Fruit fly (Drosophila melanogaster) whole organism, embryonic: ENCODE results near the gene scpr-C.

Experiments used
- C15 ChIP-seq: fragments of 200-800 bp; sonication (Bioruptor generic); IDR thresholded peaks from 3 replicates; pipeline ENCODE4 v1.3.6; 2022; ENCODE audit warnings: missing biosample characterization, missing genetic modification characterization
- CG1024 ChIP-seq: fragments of 200-800 bp; sonication (Bioruptor generic); IDR thresholded peaks from 2 replicates; pipeline ENCODE4 v1.3.6; 2022; ENCODE audit warnings: missing biosample characterization, missing genetic modification characterization
- CG12659 ChIP-seq: fragments of 200-800 bp; sonication (Bioruptor generic); optimal IDR thresholded peaks from 3 replicates; lab custom pipeline; 2017; ENCODE audit warnings: mild to moderate bottlenecking, missing biosample characterization, missing genetic modification reagents, missing genetic modification characterization
- CG12744 ChIP-seq: fragments of 200-800 bp; sonication (Bioruptor generic); optimal IDR thresholded peaks from 2 replicates; lab custom pipeline; 2016; ENCODE audit warnings: missing biosample characterization, missing genetic modification characterization
- CG1529 ChIP-seq: fragments of 200-800 bp; sonication (Bioruptor generic); optimal IDR thresholded peaks from 3 replicates; lab custom pipeline; 2018; ENCODE audit warnings: missing biosample characterization, missing genetic modification characterization
- CG15479 ChIP-seq: fragments of 200-800 bp; sonication (Bioruptor generic); optimal IDR thresholded peaks from 3 replicates; lab custom pipeline; 2019; ENCODE audit warnings: missing biosample characterization, mild to moderate bottlenecking, missing genetic modification characterization, moderate library complexity
- CG15514 ChIP-seq: fragments of 200-800 bp; sonication (Bioruptor generic); optimal IDR thresholded peaks from 3 replicates; lab custom pipeline; 2017; ENCODE audit warnings: missing biosample characterization, missing genetic modification characterization, mild to moderate bottlenecking, moderate library complexity, missing genetic modification reagents
- CG16779 ChIP-seq: fragments of 200-800 bp; sonication (Bioruptor generic); IDR thresholded peaks from 2 replicates; pipeline ENCODE4 v1.3.6; 2022; ENCODE audit warnings: missing biosample characterization, missing genetic modification characterization
- CG17361 ChIP-seq: fragments of 200-800 bp; sonication (Bioruptor generic); IDR thresholded peaks from 3 replicates; pipeline ENCODE4 v1.3.6; 2022; ENCODE audit warnings: missing biosample characterization, missing genetic modification characterization
- CG17802 ChIP-seq: fragments of 200-800 bp; sonication (Bioruptor generic); optimal IDR thresholded peaks from 2 replicates; lab custom pipeline; 2018; ENCODE audit warnings: missing biosample characterization, mild to moderate bottlenecking, missing genetic modification characterization, moderate library complexity
- CG2712 ChIP-seq: fragments of 200-800 bp; optimal IDR thresholded peaks from 3 replicates; lab custom pipeline; 2019; ENCODE audit warnings: missing biosample characterization, mild to moderate bottlenecking, missing genetic modification characterization, moderate library complexity
- CG2875 ChIP-seq: fragments of 200-800 bp; sonication (Bioruptor generic); optimal IDR thresholded peaks from 2 replicates; lab custom pipeline; 2017; ENCODE audit warnings: missing biosample characterization, mild to moderate bottlenecking, missing genetic modification characterization, missing genetic modification reagents
- CG31365 ChIP-seq: fragments of 200-800 bp; sonication (Bioruptor generic); optimal IDR thresholded peaks from 2 replicates; lab custom pipeline; 2018; ENCODE audit warnings: missing biosample characterization, mild to moderate bottlenecking, missing genetic modification characterization
- CG33213 ChIP-seq: fragments of 200-800 bp; sonication (Bioruptor generic); optimal IDR thresholded peaks from 3 replicates; lab custom pipeline; 2016; ENCODE audit warnings: missing biosample characterization, missing genetic modification characterization
- CG4282 ChIP-seq: fragments of 200-800 bp; sonication (Bioruptor generic); optimal IDR thresholded peaks from 2 replicates; lab custom pipeline; 2016; ENCODE audit warnings: missing biosample characterization, missing genetic modification characterization
- CG6791 ChIP-seq: fragments of 200-800 bp; sonication (Bioruptor generic); IDR thresholded peaks from 3 replicates; pipeline ENCODE4 v1.3.6; 2022; ENCODE audit warnings: missing biosample characterization, missing genetic modification characterization; ENCODE audit not compliant: partially characterized antibody
- CG7271 ChIP-seq: fragments of 200-800 bp; sonication (Bioruptor generic); optimal IDR thresholded peaks from 2 replicates; lab custom pipeline; 2018; ENCODE audit warnings: missing biosample characterization, mild to moderate bottlenecking, missing genetic modification characterization, moderate library complexity
- CG8359 ChIP-seq: fragments of 200-800 bp; sonication (Bioruptor generic); optimal IDR thresholded peaks from 2 replicates; lab custom pipeline; 2017; ENCODE audit warnings: missing biosample characterization, mild to moderate bottlenecking, missing genetic modification characterization, borderline replicate concordance
- CG9727 ChIP-seq: fragments of 200-800 bp; sonication (Bioruptor generic); optimal IDR thresholded peaks from 3 replicates; lab custom pipeline; 2017; ENCODE audit warnings: missing biosample characterization, mild to moderate bottlenecking, missing genetic modification characterization
- CG9817 ChIP-seq: fragments of 200-800 bp; sonication (Bioruptor generic); optimal IDR thresholded peaks from 2 replicates; lab custom pipeline; 2018; ENCODE audit warnings: missing biosample characterization, mild to moderate bottlenecking, missing genetic modification characterization, moderate library complexity
- Deaf1 ChIP-seq: fragments of 200-800 bp; optimal IDR thresholded peaks from 3 replicates; lab custom pipeline; 2019; ENCODE audit warnings: missing biosample characterization, mild to moderate bottlenecking, missing genetic modification characterization, moderate library complexity
- Dek ChIP-seq: fragments of 200-800 bp; sonication (Bioruptor generic); optimal IDR thresholded peaks from 3 replicates; lab custom pipeline; 2019; ENCODE audit warnings: missing biosample characterization, mild to moderate bottlenecking, missing genetic modification characterization, moderate library complexity
- Dll ChIP-seq: fragments of 200-800 bp; sonication (Bioruptor generic); IDR thresholded peaks from 4 replicates; pipeline ENCODE4 v1.3.6; 2022; ENCODE audit warnings: missing biosample characterization, missing genetic modification characterization; ENCODE audit not compliant: partially characterized antibody
- Dp ChIP-seq: fragments of 200-800 bp; sonication (Bioruptor generic); optimal IDR thresholded peaks from 2 replicates; lab custom pipeline; 2018; ENCODE audit warnings: missing biosample characterization, mild to moderate bottlenecking, missing genetic modification characterization, moderate library complexity
- Hey ChIP-seq: fragments of 200-800 bp; sonication (Bioruptor generic); optimal IDR thresholded peaks from 3 replicates; lab custom pipeline; 2018; ENCODE audit warnings: missing biosample characterization, mild to moderate bottlenecking, missing genetic modification characterization
- Med ChIP-seq: fragments of 200-800 bp; sonication (Bioruptor generic); peaks from one replicate; lab custom pipeline; 2016; ENCODE audit warnings: missing biosample characterization, missing genetic modification characterization, mild to moderate bottlenecking, inconsistent platforms, moderate library complexity
- Nf-YB ChIP-seq: fragments of 200-800 bp; sonication (Bioruptor generic); optimal IDR thresholded peaks from 3 replicates; lab custom pipeline; 2019; ENCODE audit warnings: missing biosample characterization, mild to moderate bottlenecking, missing genetic modification characterization, moderate library complexity
- Poxn ChIP-seq: fragments of 200-800 bp; sonication (Bioruptor generic); IDR thresholded peaks from 2 replicates; pipeline ENCODE4 v1.3.6; 2022; ENCODE audit warnings: missing biosample characterization, missing genetic modification characterization
- Rfx ChIP-seq: fragments of 200-800 bp; sonication (Bioruptor generic); IDR thresholded peaks from 2 replicates; pipeline ENCODE4 v1.3.6; 2022; ENCODE audit warnings: missing biosample characterization, missing genetic modification characterization
- Sin3A ChIP-seq: fragments of >200 bp; optimal IDR thresholded peaks from 2 replicates; lab custom pipeline; 2018
- Sox100B ChIP-seq: fragments of 200-800 bp; sonication (Bioruptor generic); optimal IDR thresholded peaks from 3 replicates; lab custom pipeline; 2018; ENCODE audit warnings: missing biosample characterization, mild to moderate bottlenecking, missing genetic modification characterization
- aop ChIP-seq: fragments of 200-800 bp; sonication (Bioruptor generic); IDR thresholded peaks from 2 replicates; pipeline ENCODE4 v1.3.6; 2022; ENCODE audit warnings: missing biosample characterization, missing genetic modification characterization
- ap ChIP-seq: fragments of 200-800 bp; sonication (Bioruptor generic); IDR thresholded peaks from 2 replicates; pipeline ENCODE4 v1.3.6; 2022; ENCODE audit warnings: missing biosample characterization, missing genetic modification characterization
- bowl ChIP-seq: fragments of 200-800 bp; sonication (Bioruptor generic); IDR thresholded peaks from 2 replicates; pipeline ENCODE4 v1.3.6; 2022; ENCODE audit warnings: missing biosample characterization, missing genetic modification characterization
- chm ChIP-seq: fragments of 200-800 bp; sonication (Bioruptor generic); IDR thresholded peaks from 2 replicates; pipeline ENCODE4 v1.3.6; 2022; ENCODE audit warnings: missing biosample characterization, missing genetic modification characterization
- cwo ChIP-seq: fragments of 200-800 bp; sonication (Bioruptor generic); optimal IDR thresholded peaks from 3 replicates; lab custom pipeline; 2017; ENCODE audit warnings: missing biosample characterization, missing genetic modification characterization, mild to moderate bottlenecking, moderate library complexity, missing genetic modification reagents
- ewg ChIP-seq: fragments of 200-800 bp; sonication (Bioruptor generic); optimal IDR thresholded peaks from 3 replicates; lab custom pipeline; 2017; ENCODE audit warnings: mild to moderate bottlenecking, missing biosample characterization, missing genetic modification reagents, missing genetic modification characterization
- eyg ChIP-seq: fragments of 200-800 bp; sonication (Bioruptor generic); optimal IDR thresholded peaks from 3 replicates; lab custom pipeline; 2016; ENCODE audit warnings: missing biosample characterization, missing genetic modification characterization
- fd3F ChIP-seq: fragments of 200-800 bp; sonication (Bioruptor generic); optimal IDR thresholded peaks from 2 replicates; lab custom pipeline; 2018; ENCODE audit warnings: missing biosample characterization, mild to moderate bottlenecking, missing genetic modification characterization, moderate library complexity
- fru ChIP-seq: fragments of >200 bp; optimal IDR thresholded peaks from 2 replicates; lab custom pipeline; 2017
- hbn ChIP-seq: fragments of 200-800 bp; sonication (Bioruptor generic); IDR thresholded peaks from 2 replicates; pipeline ENCODE4 v1.3.6; 2022; ENCODE audit warnings: missing biosample characterization, missing genetic modification characterization; ENCODE audit not compliant: partially characterized antibody
- jigr1 ChIP-seq: fragments of 200-800 bp; sonication (Bioruptor generic); IDR thresholded peaks from 3 replicates; pipeline ENCODE4 v1.3.6; 2022; ENCODE audit warnings: missing biosample characterization, missing genetic modification characterization
- lmd ChIP-seq: fragments of 200-800 bp; sonication (Bioruptor generic); IDR thresholded peaks from 2 replicates; pipeline ENCODE4 v1.3.6; 2022; ENCODE audit warnings: missing biosample characterization, missing genetic modification characterization
- luna ChIP-seq: fragments of 200-800 bp; sonication (Bioruptor generic); optimal IDR thresholded peaks from 2 replicates; lab custom pipeline; 2016; ENCODE audit warnings: missing biosample characterization, missing genetic modification characterization
- mirr ChIP-seq: fragments of 200-800 bp; sonication (Bioruptor generic); optimal IDR thresholded peaks from 3 replicates; lab custom pipeline; 2018; ENCODE audit warnings: missing biosample characterization, mild to moderate bottlenecking, missing genetic modification characterization
- nerfin-2 ChIP-seq: fragments of 200-800 bp; sonication (Bioruptor generic); IDR thresholded peaks from 2 replicates; pipeline ENCODE4 v1.3.6; 2022; ENCODE audit warnings: missing biosample characterization, missing genetic modification characterization; ENCODE audit not compliant: partially characterized antibody
- rib ChIP-seq: fragments of 200-800 bp; sonication (Bioruptor generic); IDR thresholded peaks from 2 replicates; pipeline ENCODE4 v1.3.6; 2022; ENCODE audit warnings: missing biosample characterization, missing genetic modification characterization
- run ChIP-seq: fragments of 200-800 bp; sonication (Bioruptor generic); optimal IDR thresholded peaks from 3 replicates; lab custom pipeline; 2018; ENCODE audit warnings: missing biosample characterization, mild to moderate bottlenecking, missing genetic modification characterization
- sens ChIP-seq: fragments of 200-800 bp; sonication (Bioruptor generic); peaks from one replicate; lab custom pipeline; 2016; ENCODE audit warnings: missing biosample characterization, missing genetic modification characterization
- sob ChIP-seq: fragments of 200-800 bp; sonication (Bioruptor generic); IDR thresholded peaks from 2 replicates; pipeline ENCODE4 v1.3.6; 2022; ENCODE audit warnings: missing biosample characterization, missing genetic modification characterization
- vnd ChIP-seq: fragments of 200-800 bp; sonication (Bioruptor generic); IDR thresholded peaks from 3 replicates; pipeline ENCODE4 v1.3.6; 2022; ENCODE audit warnings: missing biosample characterization, missing genetic modification characterization; ENCODE audit not compliant: partially characterized antibody
- yki ChIP-seq: fragments of >200 bp; optimal IDR thresholded peaks from 3 replicates; lab custom pipeline; 2018

The scpr-C gene

dm6 chr3R:11234918-11235371 lies 9.6 kb downstream of the scpr-C start, which contains the start of the genes Arfip and CG17721 (continued):
- TF ChIP-seq run = no peak
- no peak for TF ChIP-seq jigr1 (GFP tag; lab: Robert Waterston, UW)
- no peak for TF ChIP-seq Poxn (GFP tag; lab: Robert Waterston, UW)
- TF ChIP-seq hbn (GFP tag; lab: Robert Waterston, UW) = no peak
- no peak for TF ChIP-seq luna (GFP tag; lab: Kevin White, UChicago)
- TF ChIP-seq CG33213 = no peak
- TF ChIP-seq Sin3A (lab: Kevin White, UChicago) = peak; percentile 93
- no peak for TF ChIP-seq ap (GFP tag; lab: Robert Waterston, UW)
- TF ChIP-seq CG2875 = no peak
- TF ChIP-seq ewg (GFP tag; lab: Kevin White, UChicago) = no peak
- no peak for TF ChIP-seq lmd (GFP tag; lab: Robert Waterston, UW)
- no peak for TF ChIP-seq CG1024 (GFP tag; lab: Robert Waterston, UW)
- no peak for TF ChIP-seq CG15479 (GFP tag; lab: Kevin White, UChicago)
- peak; percentile 51 for TF ChIP-seq Med (GFP tag; lab: Kevin White, UChicago)
- TF ChIP-seq Dek (tag; lab: Kevin White, UChicago) = no peak
- TF ChIP-seq CG8359 (GFP tag; lab: Kevin White, UChicago) = no peak
- TF ChIP-seq fd3F = no peak
- peak; percentile 88 for TF ChIP-seq sens (GFP tag; lab: Kevin White, UChicago)
- no peak for TF ChIP-seq Deaf1 (tag; lab: Kevin White, UChicago)
- TF ChIP-seq vnd (GFP tag; lab: Robert Waterston, UW) = no peak
- TF ChIP-seq CG31365 = peak; percentile 89
- no peak for TF ChIP-seq fru (lab: Kevin White, UChicago)
- no peak for TF ChIP-seq nerfin-2 (GFP tag; lab: Robert Waterston, UW)
- TF ChIP-seq C15 (GFP tag; lab: Robert Waterston, UW) = no peak
- TF ChIP-seq Rfx = no peak
- peak; percentile 44 for TF ChIP-seq Dp (GFP tag; lab: Kevin White, UChicago)
- no peak for TF ChIP-seq chm (GFP tag; lab: Robert Waterston, UW)
- no peak for TF ChIP-seq CG7271 (tag; lab: Kevin White, UChicago)
- TF ChIP-seq Sox100B = no peak
- TF ChIP-seq CG1529 (GFP tag; lab: Kevin White, UChicago) = no peak
- TF ChIP-seq CG16779 = no peak
- TF ChIP-seq aop (GFP tag; lab: Robert Waterston, UW) = no peak
- TF ChIP-seq cwo (GFP tag; lab: Kevin White, UChicago) = no peak
- no peak for TF ChIP-seq CG6791 (GFP tag; lab: Robert Waterston, UW)
- TF ChIP-seq CG15514 = peak; percentile 57
- TF ChIP-seq rib (GFP tag; lab: Robert Waterston, UW) = no peak
- TF ChIP-seq Hey (tag; lab: Kevin White, UChicago) = no peak
- TF ChIP-seq mirr (GFP tag; lab: Kevin White, UChicago) = no peak
- no peak for TF ChIP-seq bowl (GFP tag; lab: Robert Waterston, UW)
- TF ChIP-seq CG4282 (GFP tag; lab: Kevin White, UChicago) = no peak
- TF ChIP-seq CG9817 (tag; lab: Kevin White, UChicago) = no peak
- TF ChIP-seq CG17361 (GFP tag; lab: Robert Waterston, UW) = 0 out of 3 replicates have a peak, but pooled peaks have one; percentile 17
- TF ChIP-seq eyg = no peak
- TF ChIP-seq CG12744 (GFP tag; lab: Kevin White, UChicago) = no peak
- TF ChIP-seq Nf-YB (GFP tag; lab: Kevin White, UChicago) = no peak
- peak; percentile 5 for TF ChIP-seq CG17802 (tag; lab: Kevin White, UChicago)
- peak; percentile 7 for TF ChIP-seq CG9727 (GFP tag; lab: Kevin White, UChicago)
- no peak for TF ChIP-seq sob
- peak; percentile 19 for TF ChIP-seq CG2712 (tag; lab: Kevin White, UChicago)
- TF ChIP-seq yki (lab: Kevin White, UChicago) = no peak
- peak; percentile 81 for TF ChIP-seq CG12659 (GFP tag; lab: Kevin White, UChicago)
- TF ChIP-seq Dll (GFP tag; lab: Robert Waterston, UW) = no peak
